Fruit fly (Drosophila melanogaster): Measurements from ENCODE around the gene CG31689.

Gene CG31689

DNA sequence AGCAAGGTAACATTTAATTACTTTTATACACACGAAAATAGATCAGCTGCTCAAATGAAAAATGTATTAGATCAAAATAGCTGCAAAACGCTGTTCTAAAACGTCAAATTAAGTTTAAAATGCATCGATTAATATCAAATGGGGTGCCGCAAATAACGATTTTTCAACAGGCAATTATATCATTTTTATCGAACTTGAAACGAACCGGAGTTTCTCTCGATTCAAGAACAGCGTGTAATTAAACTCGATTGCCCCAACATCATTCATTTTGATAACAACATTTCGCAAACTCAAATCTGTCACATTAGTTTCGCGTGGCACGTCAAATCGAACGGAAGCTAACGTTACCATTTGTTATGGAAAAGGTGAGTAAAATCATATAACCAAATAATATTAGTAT is at the start of gene CG31689:
TSS of gene CG31689 (plus strand) at position 301 of the 400 bp plus-strand sequence.
- no peak for TF ChIP-seq EcR (GFP tag; optimal IDR thresholded peaks at IDR 0.05)

DNA sequence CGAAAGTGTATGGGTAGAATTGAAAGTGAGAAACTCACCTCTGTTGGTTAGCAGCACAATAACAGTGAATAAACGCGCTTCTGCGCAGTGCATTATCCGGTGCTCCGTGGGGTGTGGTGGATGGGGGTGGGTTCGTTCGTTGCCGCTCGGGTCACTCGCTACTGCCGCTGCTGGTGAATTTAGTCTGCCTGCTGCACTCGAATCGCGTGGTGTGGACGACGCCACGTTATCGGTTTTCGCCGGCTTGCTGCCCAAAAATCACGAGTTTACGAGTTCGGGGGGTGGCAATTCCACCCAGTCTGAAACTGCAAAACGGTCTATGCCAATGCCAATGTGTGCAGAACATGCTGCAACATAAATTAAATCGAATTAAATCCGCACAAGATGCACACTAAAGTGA is 47.9 kb upstream of the CG31689 start, which contains the start of gene Tmtc1:
TSS of gene Tmtc1 (plus strand) at position 182 of the 400 bp plus-strand sequence.
- TF ChIP-seq Ets98B (GFP tag; IDR thresholded peaks at IDR 0.05) (no peak), CG13204 (GFP tag; optimal IDR thresholded peaks at IDR 0.05) (no peak), CG17806 (tag; optimal IDR thresholded peaks at IDR 0.05) (no peak), rn (GFP tag; IDR thresholded peaks at IDR 0.05) (no peak), fd96Ca (GFP tag; IDR thresholded peaks at IDR 0.05) (no peak), gl (tag; optimal IDR thresholded peaks at IDR 0.05) (no peak), CG10348 (GFP tag; IDR thresholded peaks at IDR 0.05) (no peak), CG15710 (tag; optimal IDR thresholded peaks at IDR 0.05) (no peak), CG32121 (GFP tag; IDR thresholded peaks at IDR 0.05) (no peak), Pif1B (GFP tag; optimal IDR thresholded peaks at IDR 0.05) (no peak), CG14655 (GFP tag; optimal IDR thresholded peaks at IDR 0.05) (no peak), CG8159 (tag; optimal IDR thresholded peaks at IDR 0.05) (no peak), CG9948 (tag; optimal IDR thresholded peaks at IDR 0.05) (no peak), CG8301 (tag; optimal IDR thresholded peaks at IDR 0.05) (no peak), CG4496 (GFP tag; IDR thresholded peaks at IDR 0.05) (no peak), EcR (GFP tag; optimal IDR thresholded peaks at IDR 0.05) (no peak)

DNA sequence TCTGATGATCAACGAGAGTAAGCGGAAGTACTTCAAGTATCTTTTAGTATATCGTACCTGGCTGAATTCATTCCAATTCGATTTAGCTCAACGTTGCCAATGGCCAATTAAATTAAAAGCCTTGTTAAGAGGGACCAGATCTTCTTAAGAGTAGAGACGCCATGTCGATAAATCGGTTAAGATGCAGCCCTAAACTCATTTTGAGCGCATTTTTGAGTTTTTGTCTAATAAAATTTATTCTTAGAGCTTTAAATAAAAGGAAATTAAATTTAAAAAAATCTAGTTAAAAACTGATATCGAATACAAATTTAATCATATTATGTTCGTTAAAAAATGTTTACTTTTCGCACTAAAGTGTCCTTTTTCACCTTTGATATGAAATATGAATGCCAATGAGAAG is 29.1 kb upstream of the CG31689 start, which contains the start of gene Trf5:
TSS of gene Trf5 (minus strand) at position 101 of the 400 bp plus-strand sequence.
- TF ChIP-seq fd96Ca (GFP tag; IDR thresholded peaks at IDR 0.05) (no peak), CG12605 (GFP tag; IDR thresholded peaks at IDR 0.05) (no peak), CG9948 (tag; optimal IDR thresholded peaks at IDR 0.05) (no peak), Ets98B (GFP tag; IDR thresholded peaks at IDR 0.05) (no peak), CG32121 (GFP tag; IDR thresholded peaks at IDR 0.05) (no peak), rn (GFP tag; IDR thresholded peaks at IDR 0.05) (no peak)

DNA sequence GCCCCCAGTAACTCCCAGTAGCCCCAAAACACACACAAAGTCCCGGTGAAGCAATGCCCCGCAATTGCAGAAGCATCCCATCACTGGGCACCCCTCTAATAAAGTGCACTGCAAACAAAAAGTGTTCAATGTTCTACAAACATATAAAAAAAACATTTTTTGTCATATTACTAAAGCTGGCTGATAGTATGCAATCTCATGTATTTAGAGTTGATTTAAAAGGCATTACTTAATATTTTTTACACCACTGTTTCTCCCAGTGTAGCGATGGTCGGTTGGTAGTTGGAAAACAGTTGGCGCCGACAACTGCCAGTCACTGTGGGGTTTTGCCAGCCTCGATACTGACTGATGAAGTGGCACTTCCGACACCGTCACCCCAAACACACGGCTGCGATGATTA is 5.1 kb upstream of the CG31689 start:
- TF ChIP-seq CG10348 (GFP tag; IDR thresholded peaks at IDR 0.05) (no peak), CG8159 (tag; optimal IDR thresholded peaks at IDR 0.05) (peak; percentile 8), CG15710 (tag; optimal IDR thresholded peaks at IDR 0.05) (peak; percentile 21), Pif1A (GFP tag; optimal IDR thresholded peaks at IDR 0.05) (peak; percentile 6), CG4496 (GFP tag; IDR thresholded peaks at IDR 0.05) (no peak), D1 (tag; optimal IDR thresholded peaks at IDR 0.05) (no peak), CG32121 (GFP tag; IDR thresholded peaks at IDR 0.05) (no peak)

DNA sequence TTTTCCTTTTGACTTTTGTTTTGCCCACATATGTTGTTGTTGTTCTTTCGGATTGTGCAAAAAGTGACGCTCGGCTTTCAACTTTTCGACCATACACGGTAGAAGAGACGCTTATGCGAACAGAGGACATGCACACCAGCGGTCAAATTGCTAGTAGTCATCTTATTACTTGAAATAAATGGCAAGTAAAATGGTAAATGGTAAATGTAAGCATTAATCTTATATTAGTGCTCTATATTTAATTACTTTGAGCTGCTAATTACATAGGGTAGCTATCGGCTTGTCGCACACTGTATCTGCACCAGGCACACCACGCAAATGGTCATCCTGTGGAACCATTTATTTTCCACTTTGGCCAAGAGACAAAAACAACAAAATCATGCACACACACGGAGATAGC is 4.2 kb upstream of the CG31689 start:
- TF ChIP-seq CG14655 (GFP tag; optimal IDR thresholded peaks at IDR 0.05) = peak; percentile 15
- TF ChIP-seq CG8159 (tag; optimal IDR thresholded peaks at IDR 0.05) = peak; percentile 28
- TF ChIP-seq CG15710 (tag; optimal IDR thresholded peaks at IDR 0.05) = peak; percentile 17
- TF ChIP-seq CG8301 (tag; optimal IDR thresholded peaks at IDR 0.05) = no peak

- TF ChIP-seq Snoo (tag; optimal IDR thresholded peaks at IDR 0.05) (no peak), CG4496 (GFP tag; IDR thresholded peaks at IDR 0.05) (peak; percentile 28; the same call in 1 of the 3 replicates), CG32121 (GFP tag; IDR thresholded peaks at IDR 0.05) (no peak), Pif1A (GFP tag; optimal IDR thresholded peaks at IDR 0.05) (no peak)
These were observed 2.4 kb upstream of the CG31689 start for dm6 chr2L:2723100-2723499.

- no peak for TF ChIP-seq Snoo (tag; optimal IDR thresholded peaks at IDR 0.05)
- no peak for TF ChIP-seq CG10348 (GFP tag; IDR thresholded peaks at IDR 0.05)
- no peak for TF ChIP-seq rn (GFP tag; IDR thresholded peaks at IDR 0.05)
- TF ChIP-seq CG8159 (tag; optimal IDR thresholded peaks at IDR 0.05) = no peak
- TF ChIP-seq CG34367 (tag; optimal IDR thresholded peaks at IDR 0.05) = no peak
These were observed 1.0 kb upstream of the CG31689 start for dm6 chr2L:2724459-2724858.

- TF ChIP-seq CG8159 (tag; optimal IDR thresholded peaks at IDR 0.05) = no peak
- no peak for TF ChIP-seq CG9948 (tag; optimal IDR thresholded peaks at IDR 0.05)
- TF ChIP-seq CG8301 (tag; optimal IDR thresholded peaks at IDR 0.05) = no peak
These were observed 1.9 kb downstream of the CG31689 start for dm6 chr2L:2727364-2727763.

dm6 chr2L:2727812-2728211 is 2.3 kb downstream of the CG31689 start:
- TF ChIP-seq CG9948 (tag; optimal IDR thresholded peaks at IDR 0.05) (no peak), CG10348 (GFP tag; IDR thresholded peaks at IDR 0.05) (no peak), CG34367 (tag; optimal IDR thresholded peaks at IDR 0.05) (no peak), Snoo (tag; optimal IDR thresholded peaks at IDR 0.05) (no peak), CG32121 (GFP tag; IDR thresholded peaks at IDR 0.05) (no peak), CG8301 (tag; optimal IDR thresholded peaks at IDR 0.05) (no peak), CG4496 (GFP tag; IDR thresholded peaks at IDR 0.05) (no peak; the same call in 2 of the 3 replicates), CG12605 (GFP tag; IDR thresholded peaks at IDR 0.05) (peak; percentile 43; the same call in 1 of the 2 replicates), CG14655 (GFP tag; optimal IDR thresholded peaks at IDR 0.05) (no peak), gl (tag; optimal IDR thresholded peaks at IDR 0.05) (no peak), CG15710 (tag; optimal IDR thresholded peaks at IDR 0.05) (peak; percentile 8), CG13204 (GFP tag; optimal IDR thresholded peaks at IDR 0.05) (peak; percentile 27), CG17806 (tag; optimal IDR thresholded peaks at IDR 0.05) (no peak), Pif1B (GFP tag; optimal IDR thresholded peaks at IDR 0.05) (no peak), CG8159 (tag; optimal IDR thresholded peaks at IDR 0.05) (no peak), rn (GFP tag; IDR thresholded peaks at IDR 0.05) (no peak), Pif1A (GFP tag; optimal IDR thresholded peaks at IDR 0.05) (no peak), Ets98B (GFP tag; IDR thresholded peaks at IDR 0.05) (no peak)

All from whole organism, pupa.